Fruit fly (Drosophila melanogaster) whole organism, embryonic: ENCODE results near the gene slpr.

Experiments
- Antp ChIP-seq: fragments of 200-800 bp; sonication (Bioruptor generic); optimal IDR thresholded peaks from 3 replicates; lab custom pipeline; 2016; ENCODE audit warnings: missing biosample characterization, missing genetic modification characterization
- Bdp1 ChIP-seq: fragments of 200-800 bp; sonication (Bioruptor generic); optimal IDR thresholded peaks from 3 replicates; lab custom pipeline; 2016; ENCODE audit warnings: missing biosample characterization, missing genetic modification characterization
- CG10959 ChIP-seq: fragments of 200-800 bp; sonication (Bioruptor generic); IDR thresholded peaks from 2 replicates; pipeline ENCODE4 v1.3.6; 2022; ENCODE audit warnings: missing biosample characterization, missing genetic modification characterization
- CG11085 ChIP-seq: fragments of 200-800 bp; sonication (Bioruptor generic); IDR thresholded peaks from 2 replicates; pipeline ENCODE4 v1.3.6; 2022; ENCODE audit warnings: missing biosample characterization, missing genetic modification characterization
- CG11093 ChIP-seq: fragments of 200-800 bp; sonication (Bioruptor generic); IDR thresholded peaks from 3 replicates; pipeline ENCODE4 v1.3.6; 2022; ENCODE audit warnings: missing biosample characterization, missing genetic modification characterization
- CG11398 ChIP-seq: fragments of 200-800 bp; sonication (Bioruptor generic); optimal IDR thresholded peaks from 2 replicates; lab custom pipeline; 2016; ENCODE audit warnings: missing biosample characterization, missing genetic modification characterization
- CG13894 ChIP-seq: fragments of 200-800 bp; sonication (Bioruptor generic); optimal IDR thresholded peaks from 3 replicates; lab custom pipeline; 2018; ENCODE audit warnings: missing biosample characterization, mild to moderate bottlenecking, missing genetic modification characterization, moderate library complexity
- CG17361 ChIP-seq: fragments of 200-800 bp; sonication (Bioruptor generic); IDR thresholded peaks from 3 replicates; pipeline ENCODE4 v1.3.6; 2022; ENCODE audit warnings: missing biosample characterization, missing genetic modification characterization
- CG1792 ChIP-seq: fragments of 200-800 bp; sonication (Bioruptor generic); optimal IDR thresholded peaks from 2 replicates; lab custom pipeline; 2016; ENCODE audit warnings: missing biosample characterization, missing genetic modification characterization
- CG18476 ChIP-seq: fragments of 200-800 bp; sonication (Bioruptor generic); optimal IDR thresholded peaks from 2 replicates; lab custom pipeline; 2016; ENCODE audit warnings: missing biosample characterization, mild to moderate bottlenecking, missing genetic modification characterization
- CG2129 ChIP-seq: fragments of 200-800 bp; sonication (Bioruptor generic); IDR thresholded peaks from 2 replicates; pipeline ENCODE4 v1.3.6; 2022; ENCODE audit warnings: missing biosample characterization, missing genetic modification characterization; ENCODE audit not compliant: partially characterized antibody
- CG5953 ChIP-seq: fragments of 200-800 bp; sonication (Bioruptor generic); IDR thresholded peaks from 2 replicates; pipeline ENCODE4 v1.3.6; 2022; ENCODE audit warnings: missing biosample characterization, missing genetic modification characterization
- CG6175 ChIP-seq: fragments of 200-800 bp; sonication (Bioruptor generic); IDR thresholded peaks from 3 replicates; pipeline ENCODE4 v1.3.6; 2022; ENCODE audit warnings: missing biosample characterization, missing genetic modification characterization
- CG6272 ChIP-seq: fragments of 200-800 bp; sonication (Bioruptor generic); IDR thresholded peaks from 2 replicates; pipeline ENCODE4 v1.3.6; 2022; ENCODE audit warnings: missing biosample characterization, missing genetic modification characterization
- CG6813 ChIP-seq: fragments of 200-800 bp; sonication (Bioruptor generic); optimal IDR thresholded peaks from 2 replicates; lab custom pipeline; 2017; ENCODE audit warnings: missing biosample characterization, missing genetic modification characterization, mild to moderate bottlenecking, moderate library complexity, missing genetic modification reagents
- CG8765 ChIP-seq: fragments of 200-800 bp; sonication (Bioruptor generic); IDR thresholded peaks from 2 replicates; pipeline ENCODE4 v1.3.6; 2022; ENCODE audit warnings: missing biosample characterization, missing genetic modification characterization
- Dfd ChIP-seq, 2 experiments: fragments of >200 bp; optimal IDR thresholded peaks; 2 replicates each; lab custom pipeline; 2017; ENCODE audit warnings: missing biosample characterization in 2 of 2, missing genetic modification characterization in 2 of 2
- ERR ChIP-seq: fragments of 200-800 bp; sonication (Bioruptor generic); optimal IDR thresholded peaks from 2 replicates; lab custom pipeline; 2016; ENCODE audit warnings: missing biosample characterization, missing genetic modification characterization
- Eip74EF ChIP-seq, 2 experiments: fragments of 200-800 bp in 1 of 2; fragments of >200 bp in 1 of 2; sonication (Bioruptor generic) in 1 of 2; optimal IDR thresholded peaks; 2 replicates each; lab custom pipeline; 2017 to 2019; ENCODE audit warnings: missing biosample characterization in 2 of 2, missing genetic modification characterization in 2 of 2, mild to moderate bottlenecking in 1 of 2, moderate library complexity in 1 of 2
- Hmx ChIP-seq: fragments of 200-800 bp; sonication (Bioruptor generic); optimal IDR thresholded peaks from 2 replicates; lab custom pipeline; 2016; ENCODE audit warnings: missing biosample characterization, missing genetic modification characterization
- Hsf ChIP-seq: fragments of 200-800 bp; sonication (Bioruptor generic); optimal IDR thresholded peaks from 3 replicates; lab custom pipeline; 2016; ENCODE audit warnings: missing biosample characterization, missing genetic modification characterization
- Jarid2 ChIP-seq: fragments of 200-800 bp; sonication (Bioruptor generic); optimal IDR thresholded peaks from 3 replicates; lab custom pipeline; 2017; ENCODE audit warnings: mild to moderate bottlenecking, missing biosample characterization, missing genetic modification reagents, missing genetic modification characterization
- Med ChIP-seq: fragments of 200-800 bp; sonication (Bioruptor generic); peaks from one replicate; lab custom pipeline; 2016; ENCODE audit warnings: missing biosample characterization, missing genetic modification characterization, mild to moderate bottlenecking, inconsistent platforms, moderate library complexity
- Myb ChIP-seq: fragments of 200-800 bp; sonication (Bioruptor generic); optimal IDR thresholded peaks from 2 replicates; lab custom pipeline; 2016; ENCODE audit warnings: missing biosample characterization, missing genetic modification characterization
- NFAT ChIP-seq: fragments of 200-800 bp; sonication (Bioruptor generic); IDR thresholded peaks from 2 replicates; pipeline ENCODE4 v1.3.6; 2022; ENCODE audit warnings: missing biosample characterization, missing genetic modification characterization
- Rfx ChIP-seq: fragments of 200-800 bp; sonication (Bioruptor generic); IDR thresholded peaks from 2 replicates; pipeline ENCODE4 v1.3.6; 2022; ENCODE audit warnings: missing biosample characterization, missing genetic modification characterization
- Stat92E ChIP-seq, 3 experiments: fragments of >200 bp in 2 of 3; fragments of 200-800 bp in 1 of 3; sonication (Bioruptor generic) in 1 of 3; optimal IDR thresholded peaks; 2 replicates each; lab custom pipeline; 2017 to 2019; ENCODE audit warnings: missing biosample characterization in 3 of 3, missing genetic modification characterization in 3 of 3, mild to moderate bottlenecking in 1 of 3, moderate library complexity in 1 of 3
- Trl ChIP-seq, 3 experiments: fragments of >200 bp in 2 of 3; fragments of 200-800 bp in 1 of 3; sonication (Bioruptor generic) in 1 of 3; optimal IDR thresholded peaks; 2 replicates in 1 of 3; 3 replicates in 2 of 3; lab custom pipeline; 2016 to 2017; ENCODE audit warnings: missing biosample characterization in 1 of 3, missing genetic modification characterization in 1 of 3
- Vsx1 ChIP-seq: fragments of 200-800 bp; sonication (Bioruptor generic); optimal IDR thresholded peaks from 2 replicates; lab custom pipeline; 2017; ENCODE audit warnings: missing biosample characterization, mild to moderate bottlenecking, missing genetic modification characterization, missing genetic modification reagents
- Xbp1 ChIP-seq: fragments of 200-800 bp; sonication (Bioruptor generic); optimal IDR thresholded peaks from 3 replicates; lab custom pipeline; 2016; ENCODE audit warnings: missing biosample characterization, mild to moderate bottlenecking, missing genetic modification characterization
- ash1 ChIP-seq: fragments of 200-800 bp; sonication (Bioruptor generic); optimal IDR thresholded peaks from 2 replicates; lab custom pipeline; 2018; ENCODE audit warnings: missing biosample characterization, mild to moderate bottlenecking, missing genetic modification characterization
- az2 ChIP-seq: fragments of 200-800 bp; sonication (Bioruptor generic); optimal IDR thresholded peaks from 3 replicates; lab custom pipeline; 2016; ENCODE audit warnings: missing biosample characterization, missing genetic modification characterization
- bbx ChIP-seq: fragments of 200-800 bp; sonication (Bioruptor generic); IDR thresholded peaks from 2 replicates; pipeline ENCODE4 v1.3.6; 2022; ENCODE audit warnings: missing biosample characterization, missing genetic modification characterization; ENCODE audit not compliant: partially characterized antibody
- cas ChIP-seq: fragments of 200-800 bp; sonication (Bioruptor generic); IDR thresholded peaks from 2 replicates; pipeline ENCODE4 v1.3.6; 2022; ENCODE audit warnings: missing biosample characterization, missing genetic modification characterization
- caup ChIP-seq: fragments of 200-800 bp; sonication (Bioruptor generic); optimal IDR thresholded peaks from 3 replicates; lab custom pipeline; 2017; ENCODE audit warnings: missing biosample characterization, mild to moderate bottlenecking, missing genetic modification characterization, moderate library complexity; ENCODE audit not compliant: severe bottlenecking
- chinmo ChIP-seq: fragments of 200-800 bp; sonication (Bioruptor generic); IDR thresholded peaks from 4 replicates; pipeline ENCODE4 v1.3.6; 2022; ENCODE audit warnings: missing biosample characterization, missing genetic modification characterization; ENCODE audit not compliant: partially characterized antibody
- dmrt11E ChIP-seq: fragments of 200-800 bp; sonication (Bioruptor generic); optimal IDR thresholded peaks from 3 replicates; lab custom pipeline; 2018; ENCODE audit warnings: missing biosample characterization, mild to moderate bottlenecking, missing genetic modification characterization, moderate library complexity
- en ChIP-seq: fragments of 200-800 bp; sonication (Bioruptor generic); optimal IDR thresholded peaks from 2 replicates; lab custom pipeline; 2016; ENCODE audit warnings: missing biosample characterization, missing genetic modification characterization
- hkb ChIP-seq, 2 experiments: fragments of 200-800 bp in 1 of 2; fragments of >200 bp in 1 of 2; sonication (Bioruptor generic) in 1 of 2; IDR thresholded peaks in 1 of 2; optimal IDR thresholded peaks in 1 of 2; 2 replicates each; pipeline versions ENCODE4 v1.3.6 to Lab custom; 2017 to 2022; ENCODE audit warnings: missing biosample characterization in 1 of 2, missing genetic modification characterization in 1 of 2
- knrl ChIP-seq: fragments of 200-800 bp; sonication (Bioruptor generic); IDR thresholded peaks from 3 replicates; pipeline ENCODE4 v1.3.6; 2022; ENCODE audit warnings: missing biosample characterization, missing genetic modification characterization; ENCODE audit not compliant: partially characterized antibody
- pfk ChIP-seq: fragments of 200-800 bp; sonication (Bioruptor generic); optimal IDR thresholded peaks from 2 replicates; lab custom pipeline; 2018; ENCODE audit warnings: missing biosample characterization, mild to moderate bottlenecking, missing genetic modification characterization, moderate library complexity
- sens ChIP-seq: fragments of 200-800 bp; sonication (Bioruptor generic); peaks from one replicate; lab custom pipeline; 2016; ENCODE audit warnings: missing biosample characterization, missing genetic modification characterization
- sens-2 ChIP-seq: fragments of 200-800 bp; sonication (Bioruptor generic); IDR thresholded peaks from 2 replicates; pipeline ENCODE4 v1.3.6; 2022; ENCODE audit warnings: missing biosample characterization, missing genetic modification characterization
- so ChIP-seq: fragments of 200-800 bp; sonication (Bioruptor generic); IDR thresholded peaks from 3 replicates; pipeline ENCODE4 v1.3.6; 2022; ENCODE audit warnings: missing biosample characterization, missing genetic modification characterization
- sr ChIP-seq: fragments of 200-800 bp; sonication (Bioruptor generic); IDR thresholded peaks from 3 replicates; pipeline ENCODE4 v1.3.6; 2022; ENCODE audit warnings: missing biosample characterization, missing genetic modification characterization
- vfl ChIP-seq: fragments of 200-800 bp; sonication (Bioruptor generic); optimal IDR thresholded peaks from 2 replicates; lab custom pipeline; 2016; ENCODE audit warnings: missing biosample characterization, missing genetic modification characterization
- wdn ChIP-seq: fragments of 200-800 bp; sonication (Bioruptor generic); IDR thresholded peaks from 2 replicates; pipeline ENCODE4 v1.3.6; 2022; ENCODE audit warnings: missing biosample characterization, missing genetic modification characterization
- wek ChIP-seq: fragments of 200-800 bp; sonication (Bioruptor generic); optimal IDR thresholded peaks from 3 replicates; lab custom pipeline; 2018; ENCODE audit warnings: missing biosample characterization, mild to moderate bottlenecking, missing genetic modification characterization, moderate library complexity

slpr gene

dm6 chrX:8193017-8193556, 16.1 kb upstream of the slpr start (continued):
- TF ChIP-seq cas (GFP tag; lab: Robert Waterston, UW) (0 out of 2 replicates have a peak, but pooled peaks have one; percentile 30), CG1792 (no peak), CG10959 (no peak), chinmo (peak; percentile 97), dmrt11E (no peak), sr (GFP tag; lab: Robert Waterston, UW) (peak; percentile 80), CG11085 (GFP tag; lab: Robert Waterston, UW) (no peak), CG6272 (GFP tag; lab: Robert Waterston, UW) (0 out of 2 replicates have a peak, but pooled peaks have one; percentile 6), ERR (GFP tag; lab: Kevin White, UChicago) (peak; percentile 27), CG18476 (GFP tag; lab: Kevin White, UChicago) (no peak), Antp (peak; percentile 19), hkb (optimal IDR thresholded peaks at IDR 0.05; lab: Kevin White, UChicago) (no peak), hkb (GFP tag; IDR thresholded peaks at IDR 0.05; lab: Robert Waterston, UW) (peak; percentile 48; the same call in 1 of the 2 replicates), CG6175 (GFP tag; lab: Robert Waterston, UW) (peak; percentile 85; the same call in 2 of the 3 replicates), caup (no peak), Dfd (GFP tag; optimal IDR thresholded peaks at IDR 0.05; lab: Kevin White, UChicago) (no peak), so (0 out of 3 replicates have a peak, but pooled peaks have one; percentile 31), CG6813 (no peak), CG11398 (no peak), CG17361 (no peak), CG11093 (GFP tag; lab: Robert Waterston, UW) (0 out of 3 replicates have a peak, but pooled peaks have one; percentile 29), CG13894 (no peak), knrl (GFP tag; lab: Robert Waterston, UW) (peak; percentile 34; the same call in 1 of the 3 replicates), CG5953 (peak; percentile 57; the same call in 1 of the 2 replicates), Eip74EF (GFP tag; optimal IDR thresholded peaks at IDR 0.05; lab: Kevin White, UChicago) (peak in 1 of 2 experiments; percentile 29), CG8765 (GFP tag; lab: Robert Waterston, UW) (0 out of 2 replicates have a peak, but pooled peaks have one; percentile 7), CG2129 (GFP tag; lab: Robert Waterston, UW) (no peak), az2 (GFP tag; lab: Kevin White, UChicago) (no peak), ash1 (GFP tag; lab: Kevin White, UChicago) (no peak), sens (GFP tag; lab: Kevin White, UChicago) (peak; percentile 71), pfk (no peak), Hmx (GFP tag; lab: Kevin White, UChicago) (no peak), Med (GFP tag; lab: Kevin White, UChicago) (peak; percentile 87), NFAT (GFP tag; lab: Robert Waterston, UW) (peak; percentile 33; the same call in 1 of the 2 replicates), Xbp1 (GFP tag; lab: Kevin White, UChicago) (peak; percentile 4), Jarid2 (GFP tag; lab: Kevin White, UChicago) (peak; percentile 95), Hsf (no peak), Trl (optimal IDR thresholded peaks at IDR 0.05; lab: Kevin White, UChicago) (peak; percentile 28 to 58), Trl (GFP tag; optimal IDR thresholded peaks at IDR 0.05; lab: Kevin White, UChicago) (no peak), en (GFP tag; lab: Kevin White, UChicago) (no peak), Stat92E (GFP tag; optimal IDR thresholded peaks at IDR 0.05; lab: Kevin White, UChicago) (peak in 1 of 3 experiments; percentile 4), bbx (GFP tag; lab: Robert Waterston, UW) (peak; percentile 39; the same call in 1 of the 2 replicates), wdn (GFP tag; lab: Robert Waterston, UW) (peak; percentile 20; the same call in 1 of the 2 replicates), Bdp1 (no peak), Vsx1 (no peak), vfl (GFP tag; lab: Kevin White, UChicago) (no peak), Rfx (GFP tag; lab: Robert Waterston, UW) (peak; percentile 46), sens-2 (GFP tag; lab: Robert Waterston, UW) (no peak), Myb (GFP tag; lab: Kevin White, UChicago) (peak; percentile 41), wek (GFP tag; lab: Kevin White, UChicago) (no peak)
